Fruit fly (Drosophila melanogaster): ENCODE results near the gene Rpt3.
A peak's percentile ranks its signal among the peaks of the same experiment; 100 is the strongest.

Rpt3 gene

dm6 chrX:11108148-11108844, 16.6 kb upstream of the Rpt3 start, which contains the start of gene Hsp60A (continued):
- peak in 1 of 2 experiments; percentile 31 for TF ChIP-seq salr (GFP tag; optimal IDR thresholded peaks at IDR 0.05)
- no peak for TF ChIP-seq CG7368 (GFP tag; optimal IDR thresholded peaks at IDR 0.05)
- peak; percentile 52 for TF ChIP-seq achi (GFP tag; optimal IDR thresholded peaks at IDR 0.05)
- TF ChIP-seq net (GFP tag; optimal IDR thresholded peaks at IDR 0.05): no peak
- TF ChIP-seq Hr38 (GFP tag; optimal IDR thresholded peaks at IDR 0.05): no peak
- TF ChIP-seq OdsH (GFP tag; optimal IDR thresholded peaks at IDR 0.05): peak; percentile 53
- no peak for TF ChIP-seq fd59A (GFP tag; optimal IDR thresholded peaks at IDR 0.05)
- peak; percentile 52 for TF ChIP-seq Ets96B (tag; optimal IDR thresholded peaks at IDR 0.05)
- peak; percentile 50 for TF ChIP-seq Smox (GFP tag; optimal IDR thresholded peaks at IDR 0.05)
- peak; percentile 34 for TF ChIP-seq CG6854 (GFP tag; optimal IDR thresholded peaks at IDR 0.05)
- no peak for TF ChIP-seq Lpt (GFP tag; optimal IDR thresholded peaks at IDR 0.05)
- TF ChIP-seq acj6 (GFP tag; optimal IDR thresholded peaks at IDR 0.05): peak; percentile 58
- TF ChIP-seq CG11762 (GFP tag; optimal IDR thresholded peaks at IDR 0.05; ENCODE audit: insufficient read depth): no peak
- TF ChIP-seq fd85E (GFP tag; optimal IDR thresholded peaks at IDR 0.05): no peak
- no peak for TF ChIP-seq Sox102F (GFP tag; optimal IDR thresholded peaks at IDR 0.05)
- TF ChIP-seq CG6276 (GFP tag; optimal IDR thresholded peaks at IDR 0.05): no peak
- no peak for TF ChIP-seq Blimp-1 (GFP tag; optimal IDR thresholded peaks at IDR 0.05)
- no peak for TF ChIP-seq CG11902 (GFP tag; optimal IDR thresholded peaks at IDR 0.05)
- TF ChIP-seq CG8632 (GFP tag; optimal IDR thresholded peaks at IDR 0.05): peak; percentile 2
- peak; percentile 97 for TF ChIP-seq vri (GFP tag; optimal IDR thresholded peaks at IDR 0.05)
- peak; percentile 45 for TF ChIP-seq Ets21C (GFP tag; optimal IDR thresholded peaks at IDR 0.05)
- no peak for TF ChIP-seq CG16779 (tag; optimal IDR thresholded peaks at IDR 0.05)
- TF ChIP-seq Hr4 (GFP tag; optimal IDR thresholded peaks at IDR 0.05): peak; percentile 31
- no peak for TF ChIP-seq dac (GFP tag; optimal IDR thresholded peaks at IDR 0.05)
- TF ChIP-seq CG8119 (GFP tag; IDR thresholded peaks at IDR 0.05): no peak
- peak; percentile 45 for TF ChIP-seq lz (GFP tag; optimal IDR thresholded peaks at IDR 0.05)
- TF ChIP-seq CG3032 (tag; optimal IDR thresholded peaks at IDR 0.05): peak; percentile 42
- TF ChIP-seq esn (GFP tag; optimal IDR thresholded peaks at IDR 0.05): peak; percentile 54
- TF ChIP-seq CG8319 (GFP tag; optimal IDR thresholded peaks at IDR 0.05): no peak
- TF ChIP-seq Eip75B (GFP tag; optimal IDR thresholded peaks at IDR 0.05): no peak
- peak; percentile 64 for TF ChIP-seq pdm3 (GFP tag; optimal IDR thresholded peaks at IDR 0.05)
- no peak for TF ChIP-seq CG6808 (GFP tag; optimal IDR thresholded peaks at IDR 0.05)
- TF ChIP-seq CG9139 (GFP tag; optimal IDR thresholded peaks at IDR 0.05): no peak
- peak; percentile 20 for TF ChIP-seq CG4318 (GFP tag; optimal IDR thresholded peaks at IDR 0.05)
- no peak for TF ChIP-seq CG15336 (GFP tag; IDR thresholded peaks at IDR 0.05)
- peak; percentile 54 for TF ChIP-seq Met (GFP tag; optimal IDR thresholded peaks at IDR 0.05)

DNA sequence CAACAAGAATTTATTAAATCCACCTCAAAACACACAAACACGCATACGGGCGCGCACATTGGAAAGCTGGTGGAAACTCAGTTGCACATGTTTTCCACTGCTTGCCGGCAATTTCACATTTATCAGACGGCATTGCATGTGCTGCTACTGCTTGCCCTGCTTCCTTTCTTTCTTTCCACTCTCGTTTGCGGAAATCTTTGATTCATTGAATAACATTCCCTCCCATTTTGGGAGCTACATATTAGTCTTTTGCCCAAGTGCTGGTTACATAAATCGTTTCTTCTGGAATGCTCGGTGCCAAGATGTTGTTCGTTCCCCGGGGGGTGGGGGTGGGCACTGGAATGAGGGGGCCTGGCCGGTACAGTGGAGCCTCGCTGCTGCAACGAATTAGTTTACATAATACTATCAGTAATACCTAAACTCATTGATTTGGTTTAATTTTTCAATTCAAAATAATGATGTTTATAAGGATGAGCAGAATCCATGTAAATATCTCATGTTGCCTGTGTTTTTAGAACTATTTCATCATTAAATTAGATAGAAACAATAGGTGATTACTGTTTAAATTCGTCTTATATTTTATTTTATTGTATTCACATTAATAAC, 16.0 kb upstream of the Rpt3 start:
- TF ChIP-seq CG6163 (GFP tag; IDR thresholded peaks at IDR 0.05) (peak; percentile 23; the same call in 1 of the 3 replicates), CG3032 (tag; optimal IDR thresholded peaks at IDR 0.05) (peak; percentile 22), eg (GFP tag; IDR thresholded peaks at IDR 0.05) (peak; percentile 75), CG15336 (GFP tag; IDR thresholded peaks at IDR 0.05) (peak; percentile 54), CG4318 (GFP tag; optimal IDR thresholded peaks at IDR 0.05) (no peak), Gug (GFP tag; IDR thresholded peaks at IDR 0.05) (0 out of 2 replicates have a peak, but pooled peaks have one; percentile 18), svp (GFP tag) (no peak), vri (GFP tag; optimal IDR thresholded peaks at IDR 0.05) (peak; percentile 87), CG8119 (GFP tag; IDR thresholded peaks at IDR 0.05) (peak; percentile 52; the same call in 2 of the 3 replicates), Met (GFP tag; optimal IDR thresholded peaks at IDR 0.05) (no peak)

Data from whole organism, prepupa.